Fruit fly (Drosophila melanogaster) whole organism, embryonic: Measurements from ENCODE around the gene CG16789.

Source experiments
- Ada2b ChIP-seq: fragments of 200-800 bp; sonication (Bioruptor generic); IDR thresholded peaks from 2 replicates; pipeline ENCODE4 v1.3.6; 2022; ENCODE audit warnings: missing biosample characterization, missing genetic modification characterization
- Antp ChIP-seq: fragments of 200-800 bp; sonication (Bioruptor generic); optimal IDR thresholded peaks from 3 replicates; lab custom pipeline; 2016; ENCODE audit warnings: missing biosample characterization, missing genetic modification characterization
- BEAF-32 ChIP-seq: fragments of 200-800 bp; sonication (Bioruptor generic); optimal IDR thresholded peaks from 3 replicates; lab custom pipeline; 2017; ENCODE audit warnings: missing biosample characterization, missing genetic modification characterization, mild to moderate bottlenecking, moderate library complexity, missing genetic modification reagents
- Bteb2 ChIP-seq: fragments of 200-800 bp; sonication (Bioruptor generic); optimal IDR thresholded peaks from 2 replicates; lab custom pipeline; 2016; ENCODE audit warnings: missing biosample characterization, missing genetic modification characterization
- CG10462 ChIP-seq: fragments of 200-800 bp; sonication (Bioruptor generic); optimal IDR thresholded peaks from 2 replicates; lab custom pipeline; 2016; ENCODE audit warnings: missing biosample characterization, missing genetic modification characterization
- CG11093 ChIP-seq: fragments of 200-800 bp; sonication (Bioruptor generic); IDR thresholded peaks from 3 replicates; pipeline ENCODE4 v1.3.6; 2022; ENCODE audit warnings: missing biosample characterization, missing genetic modification characterization
- CG11247 ChIP-seq: fragments of 200-800 bp; sonication (Bioruptor generic); IDR thresholded peaks from 2 replicates; pipeline ENCODE4 v1.3.6; 2022; ENCODE audit warnings: missing biosample characterization, missing genetic modification characterization
- CG12299 ChIP-seq: fragments of 200-800 bp; sonication (Bioruptor generic); optimal IDR thresholded peaks from 2 replicates; lab custom pipeline; 2018; ENCODE audit warnings: missing biosample characterization, mild to moderate bottlenecking, missing genetic modification characterization
- CG15011 ChIP-seq: fragments of 200-800 bp; sonication (Bioruptor generic); optimal IDR thresholded peaks from 3 replicates; lab custom pipeline; 2018; ENCODE audit warnings: missing biosample characterization, mild to moderate bottlenecking, missing genetic modification characterization
- CG15269 ChIP-seq: fragments of 200-800 bp; sonication (Bioruptor generic); optimal IDR thresholded peaks from 2 replicates; lab custom pipeline; 2018; ENCODE audit warnings: missing biosample characterization, mild to moderate bottlenecking, missing genetic modification characterization, moderate library complexity
- CG17802 ChIP-seq: fragments of 200-800 bp; sonication (Bioruptor generic); optimal IDR thresholded peaks from 2 replicates; lab custom pipeline; 2018; ENCODE audit warnings: missing biosample characterization, mild to moderate bottlenecking, missing genetic modification characterization, moderate library complexity
- CG18011 ChIP-seq: fragments of 200-800 bp; sonication (Bioruptor generic); optimal IDR thresholded peaks from 2 replicates; lab custom pipeline; 2017; ENCODE audit warnings: missing biosample characterization, missing genetic modification characterization, mild to moderate bottlenecking, moderate library complexity, missing genotype
- CG18476 ChIP-seq: fragments of 200-800 bp; sonication (Bioruptor generic); optimal IDR thresholded peaks from 2 replicates; lab custom pipeline; 2016; ENCODE audit warnings: missing biosample characterization, mild to moderate bottlenecking, missing genetic modification characterization
- CG2202 ChIP-seq: fragments of 200-800 bp; sonication (Bioruptor generic); optimal IDR thresholded peaks from 2 replicates; lab custom pipeline; 2018; ENCODE audit warnings: missing biosample characterization, mild to moderate bottlenecking, missing genetic modification characterization
- CG34224 ChIP-seq: fragments of 200-800 bp; sonication (Bioruptor generic); IDR thresholded peaks from 3 replicates; pipeline ENCODE4 v1.3.6; 2022; ENCODE audit warnings: missing biosample characterization, missing genetic modification characterization; ENCODE audit not compliant: partially characterized antibody
- CG34376 ChIP-seq: fragments of 200-800 bp; sonication (Bioruptor generic); optimal IDR thresholded peaks from 2 replicates; lab custom pipeline; 2018; ENCODE audit warnings: missing biosample characterization, mild to moderate bottlenecking, missing genetic modification characterization
- CG34422 ChIP-seq: fragments of 200-800 bp; sonication (Bioruptor generic); IDR thresholded peaks from 3 replicates; pipeline ENCODE4 v1.3.6; 2022; ENCODE audit warnings: missing biosample characterization, missing genetic modification characterization
- CG4328 ChIP-seq: fragments of 200-800 bp; sonication (Bioruptor generic); optimal IDR thresholded peaks from 3 replicates; lab custom pipeline; 2017; ENCODE audit warnings: missing biosample characterization, missing genetic modification reagents, missing genetic modification characterization
- CG5180 ChIP-seq: fragments of 200-800 bp; sonication (Bioruptor generic); optimal IDR thresholded peaks from 3 replicates; lab custom pipeline; 2017; ENCODE audit warnings: missing biosample characterization, missing genetic modification characterization, mild to moderate bottlenecking, moderate library complexity, missing genetic modification reagents
- CG6254 ChIP-seq: fragments of 200-800 bp; sonication (Bioruptor generic); optimal IDR thresholded peaks from 3 replicates; lab custom pipeline; 2017; ENCODE audit warnings: mild to moderate bottlenecking, missing biosample characterization, missing genetic modification reagents, missing genetic modification characterization
- CG8089 ChIP-seq: fragments of 200-800 bp; sonication (Bioruptor generic); optimal IDR thresholded peaks from 3 replicates; lab custom pipeline; 2016; ENCODE audit warnings: missing biosample characterization, missing genetic modification characterization
- CG9609 ChIP-seq: fragments of 200-800 bp; sonication (Bioruptor generic); optimal IDR thresholded peaks from 3 replicates; lab custom pipeline; 2016; ENCODE audit warnings: missing biosample characterization, missing genetic modification characterization
- CrebB ChIP-seq: fragments of 200-800 bp; sonication (Bioruptor generic); optimal IDR thresholded peaks from 3 replicates; lab custom pipeline; 2018; ENCODE audit warnings: missing biosample characterization, mild to moderate bottlenecking, missing genetic modification characterization
- Dbx ChIP-seq: fragments of 200-800 bp; sonication (Bioruptor generic); IDR thresholded peaks from 3 replicates; pipeline ENCODE4 v1.3.6; 2022; ENCODE audit warnings: missing biosample characterization, missing genetic modification characterization
- Ets65A ChIP-seq: fragments of 200-800 bp; sonication (Bioruptor generic); peaks from one replicate; lab custom pipeline; 2016; ENCODE audit warnings: missing biosample characterization, missing genetic modification characterization
- Hr51 ChIP-seq, 2 experiments: fragments of 200-800 bp; sonication (Bioruptor generic); optimal IDR thresholded peaks; 2 replicates in 1 of 2; 3 replicates in 1 of 2; lab custom pipeline; 2016 to 2018; ENCODE audit warnings: missing biosample characterization in 2 of 2, missing genetic modification characterization in 2 of 2, mild to moderate bottlenecking in 1 of 2, moderate library complexity in 1 of 2
- Hsf ChIP-seq: fragments of 200-800 bp; sonication (Bioruptor generic); optimal IDR thresholded peaks from 3 replicates; lab custom pipeline; 2016; ENCODE audit warnings: missing biosample characterization, missing genetic modification characterization
- NfI ChIP-seq: fragments of 200-800 bp; sonication (Bioruptor generic); optimal IDR thresholded peaks from 3 replicates; lab custom pipeline; 2018; ENCODE audit warnings: missing biosample characterization, mild to moderate bottlenecking, missing genetic modification characterization, moderate library complexity
- Six4 ChIP-seq: fragments of 200-800 bp; sonication (Bioruptor generic); optimal IDR thresholded peaks from 2 replicates; lab custom pipeline; 2016; ENCODE audit warnings: missing biosample characterization, missing genetic modification characterization
- Trl ChIP-seq, 3 experiments: fragments of >200 bp in 2 of 3; fragments of 200-800 bp in 1 of 3; sonication (Bioruptor generic) in 1 of 3; optimal IDR thresholded peaks; 2 replicates in 1 of 3; 3 replicates in 2 of 3; lab custom pipeline; 2016 to 2017; ENCODE audit warnings: missing biosample characterization in 1 of 3, missing genetic modification characterization in 1 of 3
- ap ChIP-seq: fragments of 200-800 bp; sonication (Bioruptor generic); IDR thresholded peaks from 2 replicates; pipeline ENCODE4 v1.3.6; 2022; ENCODE audit warnings: missing biosample characterization, missing genetic modification characterization
- bsh ChIP-seq, 2 experiments: fragments of 200-800 bp; sonication (Bioruptor generic); optimal IDR thresholded peaks; 2 replicates each; lab custom pipeline; 2017 to 2018; ENCODE audit warnings: mild to moderate bottlenecking in 2 of 2, missing biosample characterization in 2 of 2, missing genetic modification characterization in 2 of 2, moderate library complexity in 1 of 2
- cg ChIP-seq: fragments of 200-800 bp; sonication (Bioruptor generic); optimal IDR thresholded peaks from 3 replicates; lab custom pipeline; 2019; ENCODE audit warnings: missing biosample characterization, mild to moderate bottlenecking, missing genetic modification characterization, moderate library complexity
- crol ChIP-seq: fragments of 200-800 bp; sonication (Bioruptor generic); IDR thresholded peaks from 2 replicates; pipeline ENCODE4 v1.3.6; 2022; ENCODE audit warnings: missing biosample characterization, missing genetic modification characterization
- crp ChIP-seq, 2 experiments: fragments of 200-800 bp; sonication (Bioruptor generic); optimal IDR thresholded peaks; 2 replicates in 1 of 2; 3 replicates in 1 of 2; lab custom pipeline; 2017; ENCODE audit warnings: missing biosample characterization in 2 of 2, missing genetic modification characterization in 2 of 2, mild to moderate bottlenecking in 1 of 2, moderate library complexity in 1 of 2
- cwo ChIP-seq: fragments of 200-800 bp; sonication (Bioruptor generic); optimal IDR thresholded peaks from 3 replicates; lab custom pipeline; 2017; ENCODE audit warnings: missing biosample characterization, missing genetic modification characterization, mild to moderate bottlenecking, moderate library complexity, missing genetic modification reagents
- dimm ChIP-seq: fragments of 200-800 bp; sonication (Bioruptor generic); IDR thresholded peaks from 2 replicates; pipeline ENCODE4 v1.3.6; 2022; ENCODE audit warnings: missing biosample characterization, missing genetic modification characterization
- esg ChIP-seq: fragments of 200-800 bp; sonication (Bioruptor generic); conservative IDR thresholded peaks from 2 replicates; pipeline ENCODE4 v1.3.6; 2022; ENCODE audit warnings: missing biosample characterization, missing genetic modification characterization
- hb ChIP-seq: fragments of 200-800 bp; sonication (Bioruptor generic); IDR thresholded peaks from 3 replicates; pipeline ENCODE4 v1.3.6; 2022; ENCODE audit warnings: missing biosample characterization, missing genetic modification characterization; ENCODE audit not compliant: partially characterized antibody
- her ChIP-seq: fragments of 200-800 bp; sonication (Bioruptor generic); optimal IDR thresholded peaks from 2 replicates; lab custom pipeline; 2016; ENCODE audit warnings: missing biosample characterization, missing genetic modification characterization
- lbe ChIP-seq: fragments of 200-800 bp; sonication (Bioruptor generic); optimal IDR thresholded peaks from 2 replicates; lab custom pipeline; 2016; ENCODE audit warnings: missing biosample characterization, mild to moderate bottlenecking, missing genetic modification characterization
- odd ChIP-seq: fragments of 200-800 bp; sonication (Bioruptor generic); optimal IDR thresholded peaks from 2 replicates; lab custom pipeline; 2017; ENCODE audit warnings: missing biosample characterization, mild to moderate bottlenecking, missing genetic modification characterization
- pzg ChIP-seq: fragments of 200-800 bp; sonication (Bioruptor generic); optimal IDR thresholded peaks from 3 replicates; lab custom pipeline; 2018; ENCODE audit warnings: missing biosample characterization, mild to moderate bottlenecking, missing genetic modification characterization, moderate library complexity
- sc ChIP-seq, 3 experiments: fragments of >200 bp in 2 of 3; fragments of 200-800 bp in 1 of 3; sonication (Bioruptor generic) in 1 of 3; optimal IDR thresholded peaks; 2 replicates in 2 of 3; 3 replicates in 1 of 3; lab custom pipeline; 2017; ENCODE audit warnings: mild to moderate bottlenecking in 1 of 3, missing biosample characterization in 1 of 3, missing genetic modification characterization in 1 of 3, missing genetic modification reagents in 1 of 3
- sens-2 ChIP-seq: fragments of 200-800 bp; sonication (Bioruptor generic); IDR thresholded peaks from 2 replicates; pipeline ENCODE4 v1.3.6; 2022; ENCODE audit warnings: missing biosample characterization, missing genetic modification characterization
- ttk ChIP-seq: fragments of 200-800 bp; sonication (Bioruptor generic); IDR thresholded peaks from 2 replicates; pipeline ENCODE4 v2.1.2; 2022; ENCODE audit warnings: missing biosample characterization, missing genetic modification characterization
- twi ChIP-seq: fragments of 200-800 bp; optimal IDR thresholded peaks from 2 replicates; lab custom pipeline; 2019; ENCODE audit warnings: missing biosample characterization, mild to moderate bottlenecking, missing genetic modification characterization, moderate library complexity
- tx ChIP-seq: fragments of 200-800 bp; sonication (Bioruptor generic); optimal IDR thresholded peaks from 2 replicates; lab custom pipeline; 2016; ENCODE audit warnings: missing biosample characterization, missing genetic modification characterization
- wdn ChIP-seq: fragments of 200-800 bp; sonication (Bioruptor generic); IDR thresholded peaks from 2 replicates; pipeline ENCODE4 v1.3.6; 2022; ENCODE audit warnings: missing biosample characterization, missing genetic modification characterization

CG16789 gene

dm6 chr3R:9581089-9581520 is 15.1 kb downstream of the CG16789 start, which contains the start of gene CG8301 (continued):
- TF ChIP-seq CG8089 (GFP tag; lab: Kevin White, UChicago) (no peak), hb (GFP tag; lab: Robert Waterston, UW) (no peak), CG6254 (GFP tag; lab: Kevin White, UChicago) (no peak), CG2202 (no peak), pzg (GFP tag; lab: Kevin White, UChicago) (peak; percentile 10), Ets65A (GFP tag; lab: Kevin White, UChicago) (no peak), Ada2b (GFP tag; lab: Robert Waterston, UW) (no peak), Six4 (no peak), ttk (GFP tag; lab: Robert Waterston, UW) (0 out of 2 replicates have a peak, but pooled peaks have one; percentile 9), lbe (GFP tag; lab: Kevin White, UChicago) (no peak), NfI (GFP tag; lab: Kevin White, UChicago) (peak; percentile 22), CG5180 (GFP tag; lab: Kevin White, UChicago) (peak; percentile 20), Hr51 (GFP tag; optimal IDR thresholded peaks at IDR 0.05; lab: Kevin White, UChicago) (peak in 1 of 2 experiments; percentile 62), esg (no peak), CG34224 (GFP tag; lab: Robert Waterston, UW) (no peak), Bteb2 (GFP tag; lab: Kevin White, UChicago) (peak; percentile 8), ap (GFP tag; lab: Robert Waterston, UW) (no peak), crol (GFP tag; lab: Robert Waterston, UW) (peak; percentile 13; the same call in 1 of the 2 replicates), CG9609 (GFP tag; lab: Kevin White, UChicago) (no peak), Trl (optimal IDR thresholded peaks at IDR 0.05; lab: Kevin White, UChicago) (no peak), Trl (GFP tag; optimal IDR thresholded peaks at IDR 0.05; lab: Kevin White, UChicago) (no peak), sc (optimal IDR thresholded peaks at IDR 0.05; lab: Kevin White, UChicago) (no peak), sc (GFP tag; optimal IDR thresholded peaks at IDR 0.05; lab: Kevin White, UChicago) (no peak), bsh (GFP tag; optimal IDR thresholded peaks at IDR 0.05; lab: Kevin White, UChicago) (peak in 1 of 2 experiments; percentile 15), twi (tag; lab: Kevin White, UChicago) (no peak), CG34376 (GFP tag; lab: Kevin White, UChicago) (peak; percentile 15), CG18476 (GFP tag; lab: Kevin White, UChicago) (no peak), tx (GFP tag; lab: Kevin White, UChicago) (no peak), CG15269 (tag; lab: Kevin White, UChicago) (peak; percentile 52), Antp (GFP tag; lab: Kevin White, UChicago) (no peak), Hsf (GFP tag; lab: Kevin White, UChicago) (no peak), BEAF-32 (no peak), CG12299 (tag; lab: Kevin White, UChicago) (peak; percentile 24), cg (GFP tag; lab: Kevin White, UChicago) (no peak), wdn (GFP tag; lab: Robert Waterston, UW) (no peak), CG17802 (no peak), Dbx (GFP tag; lab: Robert Waterston, UW) (peak; percentile 15; the same call in 1 of the 3 replicates), CG18011 (no peak), dimm (no peak), CG11093 (GFP tag; lab: Robert Waterston, UW) (no peak), sens-2 (GFP tag; lab: Robert Waterston, UW) (no peak), CG4328 (GFP tag; lab: Kevin White, UChicago) (no peak), CG34422 (GFP tag; lab: Robert Waterston, UW) (no peak), CG15011 (GFP tag; lab: Kevin White, UChicago) (no peak), odd (GFP tag; lab: Kevin White, UChicago) (no peak), CG11247 (GFP tag; lab: Robert Waterston, UW) (no peak), CrebB (tag; lab: Kevin White, UChicago) (no peak), her (no peak), crp (GFP tag; optimal IDR thresholded peaks at IDR 0.05; lab: Kevin White, UChicago) (peak in 1 of 2 experiments; percentile 75), cwo (GFP tag; lab: Kevin White, UChicago) (peak; percentile 17), CG10462 (GFP tag; lab: Kevin White, UChicago) (no peak)
